Worm (Caenorhabditis elegans): ENCODE measurements around the gene vha-20.

Gene vha-20

DNA sequence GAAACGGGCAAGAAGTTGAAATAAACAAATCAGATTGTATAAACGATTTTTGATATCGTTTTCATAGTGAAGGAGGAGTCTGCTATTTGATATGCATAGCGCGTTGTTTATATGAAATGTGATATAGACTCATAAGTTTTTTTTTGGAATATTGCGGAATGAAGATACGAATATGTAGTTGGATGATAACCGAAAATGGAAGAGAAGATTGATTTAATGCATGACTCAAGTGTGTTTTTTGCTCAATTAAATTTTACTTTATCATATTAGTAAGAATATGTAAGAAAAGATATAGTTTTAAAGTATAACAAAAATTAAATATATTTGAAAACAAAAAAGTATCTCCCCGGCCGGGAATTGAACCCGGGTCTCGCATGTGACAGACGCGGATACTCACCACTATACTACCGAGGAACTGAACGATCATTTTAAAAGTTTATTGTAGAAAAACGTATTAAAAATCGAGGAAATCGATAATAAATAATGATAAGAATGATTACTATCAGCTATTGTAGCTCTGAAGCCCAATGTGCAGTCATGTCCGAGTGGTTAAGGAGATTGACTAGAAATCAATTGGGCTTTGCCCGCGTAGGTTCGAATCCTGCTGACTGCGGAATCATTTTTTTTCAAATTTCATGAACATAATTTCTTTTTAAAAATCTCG, 2.5 kb downstream of the vha-20 start, which contains the start of gene lgc-25 (continued):
- no peak for TF ChIP-seq aptf-2 (GFP tag; conservative IDR thresholded peaks at IDR 0.05)
- peak; percentile 97 for TF ChIP-seq B0261.1 (tag; optimal IDR thresholded peaks at IDR 0.05)
- TF ChIP-seq ztf-26 (tag; optimal IDR thresholded peaks at IDR 0.05): peak; percentile 58
- TF ChIP-seq fkh-3 (tag; optimal IDR thresholded peaks at IDR 0.05): no peak
- peak; percentile 72 for TF ChIP-seq ztf-18 (tag; optimal IDR thresholded peaks at IDR 0.05)
- no peak for TF ChIP-seq egrh-3 (GFP tag; IDR thresholded peaks at IDR 0.05)
- no peak for TF ChIP-seq madf-8 (GFP tag; conservative IDR thresholded peaks at IDR 0.05)
- peak; percentile 79 for TF ChIP-seq D2030.7 (GFP tag; IDR thresholded peaks at IDR 0.05)
- no peak for TF ChIP-seq nfya-2 (GFP tag; IDR thresholded peaks at IDR 0.05)
- TF ChIP-seq ceh-40 (GFP tag; IDR thresholded peaks at IDR 0.05): 0 out of 2 replicates have a peak, but pooled peaks have one; percentile 5
- no peak for TF ChIP-seq aptf-3 (GFP tag; IDR thresholded peaks at IDR 0.05)
- no peak for TF ChIP-seq B0336.3 (GFP tag; IDR thresholded peaks at IDR 0.05)
- TF ChIP-seq nhr-90 (tag; optimal IDR thresholded peaks at IDR 0.05): peak; percentile 71
- peak; percentile 68 for TF ChIP-seq pbrm-1 (GFP tag; IDR thresholded peaks at IDR 0.05)
- TF ChIP-seq ztf-6 (GFP tag; IDR thresholded peaks at IDR 0.05): no peak
- TF ChIP-seq F57A8.1 (GFP tag; optimal IDR thresholded peaks at IDR 0.05): no peak
- TF ChIP-seq lsy-27 (tag; optimal IDR thresholded peaks at IDR 0.05; ENCODE audit: borderline replicate concordance, insufficient read depth): no peak
- TF ChIP-seq lin-26 (GFP tag; IDR thresholded peaks at IDR 0.05): peak; percentile 84
- no peak for TF ChIP-seq F57C9.4 (tag; optimal IDR thresholded peaks at IDR 0.05)
- TF ChIP-seq ekl-4 (GFP tag; IDR thresholded peaks at IDR 0.05): no peak
- TF ChIP-seq B0019.2 (GFP tag; conservative IDR thresholded peaks at IDR 0.05): no peak
- peak; percentile 73 for TF ChIP-seq snpc-4 (GFP tag; optimal IDR thresholded peaks at IDR 0.05)
- peak in 3 of 4 experiments; percentile 73 to 77 (median 74) for TF ChIP-seq snpc-4 (tag; optimal IDR thresholded peaks at IDR 0.05)
- peak; percentile 96 for TF ChIP-seq rpc-1 (optimal IDR thresholded peaks at IDR 0.05)
- TF ChIP-seq rpc-1 (tag; optimal IDR thresholded peaks at IDR 0.05): peak; percentile 94
- peak; percentile 65 for TF ChIP-seq nfyb-1 (GFP tag; IDR thresholded peaks at IDR 0.05)
- TF ChIP-seq zfh-2 (GFP tag; conservative IDR thresholded peaks at IDR 0.05): no peak
- no peak; the same call in 1 of the 2 replicates for TF ChIP-seq mcd-1 (GFP tag; IDR thresholded peaks at IDR 0.05)
- no peak for TF ChIP-seq chd-7 (tag; optimal IDR thresholded peaks at IDR 0.05)
- TF ChIP-seq snpc-3.4 (tag; optimal IDR thresholded peaks at IDR 0.05): peak; percentile 33
- no peak for TF ChIP-seq tlf-1 (GFP tag; optimal IDR thresholded peaks at IDR 0.05)
- TF ChIP-seq somi-1 (GFP tag; optimal IDR thresholded peaks at IDR 0.05): no peak
- TF ChIP-seq madf-6 (GFP tag; IDR thresholded peaks at IDR 0.05): no peak
- TF ChIP-seq ztf-22 (GFP tag; optimal IDR thresholded peaks at IDR 0.05): no peak
- TF ChIP-seq dox-1 (GFP tag; IDR thresholded peaks at IDR 0.05): peak; percentile 66; the same call in 1 of the 2 replicates
- no peak for TF ChIP-seq F10E7.11 (tag; optimal IDR thresholded peaks at IDR 0.05)
- peak; percentile 10 for TF ChIP-seq gei-17 (GFP tag; optimal IDR thresholded peaks at IDR 0.05)
- no peak for TF ChIP-seq C06A6.2 (GFP tag; conservative IDR thresholded peaks at IDR 0.05)
- no peak for TF ChIP-seq sptf-2 (GFP tag; optimal IDR thresholded peaks at IDR 0.05)
- no peak for TF ChIP-seq lsl-1 (GFP tag; optimal IDR thresholded peaks at IDR 0.05)
- 0 out of 2 replicates have a peak, but pooled peaks have one; percentile 45 for TF ChIP-seq rcor-1 (GFP tag; IDR thresholded peaks at IDR 0.05)
- TF ChIP-seq nhr-120 (GFP tag; IDR thresholded peaks at IDR 0.05): no peak
- TF ChIP-seq hlh-12 (tag; optimal IDR thresholded peaks at IDR 0.05): no peak
- TF ChIP-seq ztf-28 (GFP tag; IDR thresholded peaks at IDR 0.05): no peak
- TF ChIP-seq unc-130 (GFP tag; optimal IDR thresholded peaks at IDR 0.05): peak; percentile 30
- no peak for TF ChIP-seq C17E4.6 (GFP tag; IDR thresholded peaks at IDR 0.05)
- TF ChIP-seq ets-4 (GFP tag; optimal IDR thresholded peaks at IDR 0.05): no peak
- no peak for TF ChIP-seq T26A5.8 (tag; optimal IDR thresholded peaks at IDR 0.05)
- TF ChIP-seq repo-1 (tag; optimal IDR thresholded peaks at IDR 0.05): peak; percentile 71

All from whole organism, young adult.